Fruit fly (Drosophila melanogaster) whole organism, embryonic: ENCODE data around the gene CG34451.
A peak's percentile ranks its signal among the peaks of the same experiment; 100 is the strongest.

Source experiments
- C15 ChIP-seq: fragments of 200-800 bp; sonication (Bioruptor generic); IDR thresholded peaks from 3 replicates; pipeline ENCODE4 v1.3.6; 2022; ENCODE audit warnings: missing biosample characterization, missing genetic modification characterization
- CG10274 ChIP-seq: fragments of 200-800 bp; sonication (Bioruptor generic); optimal IDR thresholded peaks from 3 replicates; lab custom pipeline; 2017; ENCODE audit warnings: missing biosample characterization, mild to moderate bottlenecking, missing genetic modification characterization
- CG10366 ChIP-seq: fragments of 200-800 bp; sonication (Bioruptor generic); IDR thresholded peaks from 2 replicates; pipeline ENCODE4 v1.3.6; 2022; ENCODE audit warnings: missing biosample characterization, missing genetic modification characterization
- CG11085 ChIP-seq: fragments of 200-800 bp; sonication (Bioruptor generic); IDR thresholded peaks from 2 replicates; pipeline ENCODE4 v1.3.6; 2022; ENCODE audit warnings: missing biosample characterization, missing genetic modification characterization
- CG11398 ChIP-seq: fragments of 200-800 bp; sonication (Bioruptor generic); optimal IDR thresholded peaks from 2 replicates; lab custom pipeline; 2016; ENCODE audit warnings: missing biosample characterization, missing genetic modification characterization
- CG11504 ChIP-seq: fragments of 200-800 bp; sonication (Bioruptor generic); optimal IDR thresholded peaks from 3 replicates; lab custom pipeline; 2019; ENCODE audit warnings: missing biosample characterization, mild to moderate bottlenecking, missing genetic modification characterization, moderate library complexity
- CG12391 ChIP-seq: fragments of 200-800 bp; sonication (Bioruptor generic); optimal IDR thresholded peaks from 3 replicates; lab custom pipeline; 2018; ENCODE audit warnings: missing biosample characterization, mild to moderate bottlenecking, missing genetic modification characterization, moderate library complexity
- CG12659 ChIP-seq: fragments of 200-800 bp; sonication (Bioruptor generic); optimal IDR thresholded peaks from 3 replicates; lab custom pipeline; 2017; ENCODE audit warnings: mild to moderate bottlenecking, missing biosample characterization, missing genetic modification reagents, missing genetic modification characterization
- CG12942 ChIP-seq: fragments of 200-800 bp; sonication (Bioruptor generic); optimal IDR thresholded peaks from 3 replicates; lab custom pipeline; 2016; ENCODE audit warnings: missing biosample characterization, missing genetic modification characterization
- CG13424 ChIP-seq: fragments of 200-800 bp; sonication (Bioruptor generic); optimal IDR thresholded peaks from 2 replicates; lab custom pipeline; 2019; ENCODE audit warnings: missing biosample characterization, mild to moderate bottlenecking, missing genetic modification characterization, moderate library complexity
- CG14050 ChIP-seq: fragments of 200-800 bp; sonication (Bioruptor generic); IDR thresholded peaks from 3 replicates; pipeline ENCODE4 v1.3.6; 2022; ENCODE audit warnings: missing biosample characterization, missing genetic modification characterization
- CG15696 ChIP-seq: fragments of 200-800 bp; sonication (Bioruptor generic); optimal IDR thresholded peaks from 2 replicates; lab custom pipeline; 2019; ENCODE audit warnings: missing biosample characterization, mild to moderate bottlenecking, missing genetic modification characterization, moderate library complexity
- CG17328 ChIP-seq: fragments of 200-800 bp; sonication (Bioruptor generic); IDR thresholded peaks from 2 replicates; pipeline ENCODE4 v1.3.6; 2022; ENCODE audit warnings: missing biosample characterization, missing genetic modification characterization
- CG18476 ChIP-seq: fragments of 200-800 bp; sonication (Bioruptor generic); optimal IDR thresholded peaks from 2 replicates; lab custom pipeline; 2016; ENCODE audit warnings: missing biosample characterization, mild to moderate bottlenecking, missing genetic modification characterization
- CG18619 ChIP-seq: fragments of 200-800 bp; sonication (Bioruptor generic); optimal IDR thresholded peaks from 3 replicates; lab custom pipeline; 2017; ENCODE audit warnings: missing biosample characterization, mild to moderate bottlenecking, missing genetic modification characterization
- CG31441 ChIP-seq: fragments of 200-800 bp; sonication (Bioruptor generic); IDR thresholded peaks from 2 replicates; pipeline ENCODE4 v1.3.6; 2022; ENCODE audit warnings: missing biosample characterization, missing genetic modification characterization
- CG3407 ChIP-seq: fragments of 200-800 bp; sonication (Bioruptor generic); optimal IDR thresholded peaks from 2 replicates; lab custom pipeline; 2018; ENCODE audit warnings: missing biosample characterization, mild to moderate bottlenecking, missing genetic modification characterization
- CG34224 ChIP-seq: fragments of 200-800 bp; sonication (Bioruptor generic); IDR thresholded peaks from 3 replicates; pipeline ENCODE4 v1.3.6; 2022; ENCODE audit warnings: missing biosample characterization, missing genetic modification characterization; ENCODE audit not compliant: partially characterized antibody
- CG6654 ChIP-seq: fragments of 200-800 bp; sonication (Bioruptor generic); optimal IDR thresholded peaks from 2 replicates; lab custom pipeline; 2017; ENCODE audit warnings: missing biosample characterization, mild to moderate bottlenecking, missing genetic modification characterization
- CG6813 ChIP-seq: fragments of 200-800 bp; sonication (Bioruptor generic); optimal IDR thresholded peaks from 2 replicates; lab custom pipeline; 2017; ENCODE audit warnings: missing biosample characterization, missing genetic modification characterization, mild to moderate bottlenecking, moderate library complexity, missing genetic modification reagents
- CHES-1-like ChIP-seq: fragments of 200-800 bp; sonication (Bioruptor generic); optimal IDR thresholded peaks from 2 replicates; lab custom pipeline; 2016; ENCODE audit warnings: missing biosample characterization, missing genetic modification characterization
- CoRest ChIP-seq: fragments of 200-800 bp; sonication (Bioruptor generic); optimal IDR thresholded peaks from 3 replicates; lab custom pipeline; 2018; ENCODE audit warnings: missing biosample characterization, mild to moderate bottlenecking, missing genetic modification characterization, moderate library complexity
- Dek ChIP-seq: fragments of 200-800 bp; sonication (Bioruptor generic); optimal IDR thresholded peaks from 3 replicates; lab custom pipeline; 2019; ENCODE audit warnings: missing biosample characterization, mild to moderate bottlenecking, missing genetic modification characterization, moderate library complexity
- Ets65A ChIP-seq: fragments of 200-800 bp; sonication (Bioruptor generic); peaks from one replicate; lab custom pipeline; 2016; ENCODE audit warnings: missing biosample characterization, missing genetic modification characterization
- Hmx ChIP-seq: fragments of 200-800 bp; sonication (Bioruptor generic); optimal IDR thresholded peaks from 2 replicates; lab custom pipeline; 2016; ENCODE audit warnings: missing biosample characterization, missing genetic modification characterization
- Hr51 ChIP-seq, 2 experiments: fragments of 200-800 bp; sonication (Bioruptor generic); optimal IDR thresholded peaks; 2 replicates in 1 of 2; 3 replicates in 1 of 2; lab custom pipeline; 2016 to 2018; ENCODE audit warnings: missing biosample characterization in 2 of 2, missing genetic modification characterization in 2 of 2, mild to moderate bottlenecking in 1 of 2, moderate library complexity in 1 of 2
- Hr78 ChIP-seq, 2 experiments: fragments of 200-800 bp in 1 of 2; fragments of >200 bp in 1 of 2; sonication (Bioruptor generic) in 1 of 2; optimal IDR thresholded peaks; 2 replicates each; lab custom pipeline; 2017 to 2019; ENCODE audit warnings: missing biosample characterization in 2 of 2, missing genetic modification characterization in 2 of 2, mild to moderate bottlenecking in 1 of 2, moderate library complexity in 1 of 2
- Lpt ChIP-seq: fragments of >200 bp; optimal IDR thresholded peaks from 2 replicates; lab custom pipeline; 2018; ENCODE audit warnings: missing biosample characterization, missing genetic modification characterization
- Nf-YB ChIP-seq: fragments of 200-800 bp; sonication (Bioruptor generic); optimal IDR thresholded peaks from 3 replicates; lab custom pipeline; 2019; ENCODE audit warnings: missing biosample characterization, mild to moderate bottlenecking, missing genetic modification characterization, moderate library complexity
- Oli ChIP-seq: fragments of 200-800 bp; sonication (Bioruptor generic); optimal IDR thresholded peaks from 2 replicates; lab custom pipeline; 2018; ENCODE audit warnings: missing biosample characterization, mild to moderate bottlenecking, missing genetic modification characterization, moderate library complexity
- Scr ChIP-seq: fragments of 200-800 bp; sonication (Bioruptor generic); IDR thresholded peaks from 2 replicates; pipeline ENCODE4 v1.3.6; 2022; ENCODE audit warnings: missing biosample characterization, missing genetic modification characterization; ENCODE audit not compliant: partially characterized antibody
- Sry-β ChIP-seq: fragments of 200-800 bp; sonication (Bioruptor generic); optimal IDR thresholded peaks from 2 replicates; lab custom pipeline; 2018; ENCODE audit warnings: missing biosample characterization, mild to moderate bottlenecking, missing genetic modification characterization, moderate library complexity
- aop ChIP-seq: fragments of 200-800 bp; sonication (Bioruptor generic); IDR thresholded peaks from 2 replicates; pipeline ENCODE4 v1.3.6; 2022; ENCODE audit warnings: missing biosample characterization, missing genetic modification characterization
- bcd ChIP-seq: fragments of 200-800 bp; sonication (Bioruptor generic); optimal IDR thresholded peaks from 2 replicates; lab custom pipeline; 2017; ENCODE audit warnings: missing biosample characterization, mild to moderate bottlenecking, missing genetic modification characterization
- btn ChIP-seq: fragments of 200-800 bp; sonication (Bioruptor generic); optimal IDR thresholded peaks from 2 replicates; lab custom pipeline; 2016; ENCODE audit warnings: missing biosample characterization, missing genetic modification characterization
- dmrt11E ChIP-seq: fragments of 200-800 bp; sonication (Bioruptor generic); optimal IDR thresholded peaks from 3 replicates; lab custom pipeline; 2018; ENCODE audit warnings: missing biosample characterization, mild to moderate bottlenecking, missing genetic modification characterization, moderate library complexity
- hbn ChIP-seq: fragments of 200-800 bp; sonication (Bioruptor generic); IDR thresholded peaks from 2 replicates; pipeline ENCODE4 v1.3.6; 2022; ENCODE audit warnings: missing biosample characterization, missing genetic modification characterization; ENCODE audit not compliant: partially characterized antibody
- kay ChIP-seq: fragments of 200-800 bp; sonication (Bioruptor generic); optimal IDR thresholded peaks from 2 replicates; lab custom pipeline; 2016; ENCODE audit warnings: missing biosample characterization, missing genetic modification characterization
- ken ChIP-seq: fragments of 200-800 bp; sonication (Bioruptor generic); IDR thresholded peaks from 3 replicates; pipeline ENCODE4 v1.3.6; 2022; ENCODE audit warnings: missing biosample characterization, missing genetic modification characterization
- nau ChIP-seq: fragments of 200-800 bp; sonication (Bioruptor generic); optimal IDR thresholded peaks from 3 replicates; lab custom pipeline; 2017; ENCODE audit warnings: missing biosample characterization, mild to moderate bottlenecking, missing genetic modification characterization, missing genetic modification reagents
- odd ChIP-seq: fragments of 200-800 bp; sonication (Bioruptor generic); optimal IDR thresholded peaks from 2 replicates; lab custom pipeline; 2017; ENCODE audit warnings: missing biosample characterization, mild to moderate bottlenecking, missing genetic modification characterization
- prd ChIP-seq, 3 experiments: fragments of >200 bp in 2 of 3; fragments of 200-800 bp in 1 of 3; sonication (Bioruptor generic) in 1 of 3; optimal IDR thresholded peaks in 2 of 3; IDR thresholded peaks in 1 of 3; 2 replicates in 2 of 3; 3 replicates in 1 of 3; pipeline versions ENCODE4 v1.3.6 to Lab custom; 2017 to 2022; ENCODE audit warnings: missing biosample characterization in 1 of 3, missing genetic modification characterization in 1 of 3
- shn ChIP-seq: fragments of 200-800 bp; sonication (Bioruptor generic); optimal IDR thresholded peaks from 3 replicates; lab custom pipeline; 2016; ENCODE audit warnings: missing biosample characterization, missing genetic modification characterization
- sima ChIP-seq: fragments of 200-800 bp; sonication (Bioruptor generic); optimal IDR thresholded peaks from 2 replicates; lab custom pipeline; 2016; ENCODE audit warnings: missing biosample characterization, missing genetic modification characterization
- stc ChIP-seq: fragments of 200-800 bp; sonication (Bioruptor generic); IDR thresholded peaks from 2 replicates; pipeline ENCODE4 v1.3.6; 2022; ENCODE audit warnings: missing biosample characterization, missing genetic modification characterization
- trem ChIP-seq: fragments of 200-800 bp; optimal IDR thresholded peaks from 3 replicates; lab custom pipeline; 2019; ENCODE audit warnings: missing biosample characterization, mild to moderate bottlenecking, missing genetic modification characterization, moderate library complexity
- twi ChIP-seq: fragments of 200-800 bp; optimal IDR thresholded peaks from 2 replicates; lab custom pipeline; 2019; ENCODE audit warnings: missing biosample characterization, mild to moderate bottlenecking, missing genetic modification characterization, moderate library complexity
- unc-4 ChIP-seq: fragments of 200-800 bp; sonication (Bioruptor generic); IDR thresholded peaks from 2 replicates; pipeline ENCODE4 v1.3.6; 2022; ENCODE audit warnings: missing biosample characterization, missing genetic modification characterization; ENCODE audit not compliant: partially characterized antibody

Gene CG34451

DNA sequence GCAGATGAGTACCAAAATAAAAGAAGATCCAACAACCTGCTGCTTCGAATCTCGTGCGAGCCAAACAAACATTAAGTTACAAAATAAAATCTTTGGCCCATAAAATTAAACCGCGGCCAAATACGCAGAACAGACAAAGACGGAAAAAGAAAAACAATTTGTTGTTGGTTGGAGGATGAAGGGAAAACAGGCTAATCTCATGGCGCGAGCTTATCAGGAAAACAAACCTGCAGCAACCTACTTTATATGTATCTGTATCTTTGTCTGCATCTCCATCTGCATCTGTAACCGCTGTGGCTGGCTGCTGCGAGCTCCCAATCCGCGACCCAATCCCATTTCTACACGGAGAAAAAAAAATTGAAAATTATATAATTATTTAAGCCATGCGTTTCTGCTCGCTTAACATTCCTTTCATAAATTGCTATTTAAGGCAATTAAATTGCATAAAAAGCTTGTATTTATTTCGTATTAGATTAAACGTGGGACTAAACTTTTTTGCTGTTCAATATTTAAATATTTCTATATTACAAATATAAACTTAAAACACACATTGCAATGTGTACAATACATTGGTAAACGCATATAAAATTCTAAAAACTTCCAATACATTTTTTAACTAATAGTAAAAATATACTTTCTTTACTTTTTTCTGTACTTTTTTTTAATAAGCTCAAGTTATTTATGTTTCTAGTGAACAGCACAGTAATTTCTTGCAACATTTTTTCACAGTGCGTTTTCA lies 1.1 kb upstream of the CG34451 start (continued):
- no peak for TF ChIP-seq kay (GFP tag; lab: Kevin White, UChicago)
- no peak for TF ChIP-seq Lpt (GFP tag; lab: Kevin White, UChicago)
- TF ChIP-seq CG15696 (tag; lab: Kevin White, UChicago), result peak; percentile 38
- no peak for TF ChIP-seq CG6654 (GFP tag; lab: Kevin White, UChicago)
- no peak for TF ChIP-seq CG10274
- TF ChIP-seq Hr51 (GFP tag; optimal IDR thresholded peaks at IDR 0.05; lab: Kevin White, UChicago), result peak in 1 of 2 experiments; percentile 55
- TF ChIP-seq CG12942 (GFP tag; lab: Kevin White, UChicago), result no peak
- TF ChIP-seq Sry-β (GFP tag; lab: Kevin White, UChicago), result no peak
- TF ChIP-seq CG12659 (GFP tag; lab: Kevin White, UChicago), result peak; percentile 8
- no peak for TF ChIP-seq C15
- no peak for TF ChIP-seq shn (GFP tag; lab: Kevin White, UChicago)
- TF ChIP-seq odd, result peak; percentile 18
- TF ChIP-seq CG11504 (tag; lab: Kevin White, UChicago), result peak; percentile 71
- no peak for TF ChIP-seq Dek (tag; lab: Kevin White, UChicago)
- peak; percentile 63 for TF ChIP-seq CG31441 (GFP tag; lab: Robert Waterston, UW)
- TF ChIP-seq aop (GFP tag; lab: Robert Waterston, UW), result no peak
- no peak for TF ChIP-seq nau (GFP tag; lab: Kevin White, UChicago)
- no peak for TF ChIP-seq CG34224
- peak; percentile 80 for TF ChIP-seq dmrt11E (tag; lab: Kevin White, UChicago)
- TF ChIP-seq CG14050 (GFP tag; lab: Robert Waterston, UW), result no peak
- TF ChIP-seq CG18619 (GFP tag; lab: Kevin White, UChicago), result peak; percentile 38
- no peak for TF ChIP-seq btn (GFP tag; lab: Kevin White, UChicago)
- no peak for TF ChIP-seq hbn (GFP tag; lab: Robert Waterston, UW)
- peak; percentile 35 for TF ChIP-seq trem (tag; lab: Kevin White, UChicago)
- TF ChIP-seq CG12391 (tag; lab: Kevin White, UChicago), result peak; percentile 44
- no peak for TF ChIP-seq unc-4 (GFP tag; lab: Robert Waterston, UW)
- TF ChIP-seq CG17328 (GFP tag; lab: Robert Waterston, UW), result 0 out of 2 replicates have a peak, but pooled peaks have one; percentile 12
- no peak for TF ChIP-seq CG10366 (GFP tag; lab: Robert Waterston, UW)
- TF ChIP-seq CG11398 (GFP tag; lab: Kevin White, UChicago), result no peak
- peak; percentile 58 for TF ChIP-seq Oli (tag; lab: Kevin White, UChicago)
- no peak for TF ChIP-seq Hmx (GFP tag; lab: Kevin White, UChicago)
- no peak for TF ChIP-seq sima (GFP tag; lab: Kevin White, UChicago)
- TF ChIP-seq ken, result no peak
- no peak for TF ChIP-seq CG11085
- no peak for TF ChIP-seq stc (GFP tag; lab: Robert Waterston, UW)
- no peak for TF ChIP-seq CHES-1-like (GFP tag; lab: Kevin White, UChicago)
- TF ChIP-seq bcd, result peak; percentile 14
- peak; percentile 31 for TF ChIP-seq CG18476 (GFP tag; lab: Kevin White, UChicago)
- peak; percentile 13 for TF ChIP-seq Nf-YB
- TF ChIP-seq Scr, result no peak
- no peak for TF ChIP-seq twi (tag; lab: Kevin White, UChicago)
- no peak for TF ChIP-seq CG3407 (GFP tag; lab: Kevin White, UChicago)
- TF ChIP-seq Hr78 (GFP tag; optimal IDR thresholded peaks at IDR 0.05; lab: Kevin White, UChicago), result no peak
- no peak for TF ChIP-seq Ets65A (GFP tag; lab: Kevin White, UChicago)
- no peak for TF ChIP-seq prd (optimal IDR thresholded peaks at IDR 0.05; lab: Kevin White, UChicago)
- TF ChIP-seq prd (GFP tag; IDR thresholded peaks at IDR 0.05; lab: Robert Waterston, UW), result no peak; the same call in 2 of the 3 replicates
- peak; percentile 47 for TF ChIP-seq CoRest (tag; lab: Kevin White, UChicago)
- no peak for TF ChIP-seq CG6813 (GFP tag; lab: Kevin White, UChicago)
- peak; percentile 39 for TF ChIP-seq CG13424 (tag; lab: Kevin White, UChicago)
